Fruit fly (Drosophila melanogaster): Measurements from ENCODE around the gene FER.
A peak's percentile ranks its signal among the peaks of the same experiment; 100 is the strongest.

Gene FER

DNA sequence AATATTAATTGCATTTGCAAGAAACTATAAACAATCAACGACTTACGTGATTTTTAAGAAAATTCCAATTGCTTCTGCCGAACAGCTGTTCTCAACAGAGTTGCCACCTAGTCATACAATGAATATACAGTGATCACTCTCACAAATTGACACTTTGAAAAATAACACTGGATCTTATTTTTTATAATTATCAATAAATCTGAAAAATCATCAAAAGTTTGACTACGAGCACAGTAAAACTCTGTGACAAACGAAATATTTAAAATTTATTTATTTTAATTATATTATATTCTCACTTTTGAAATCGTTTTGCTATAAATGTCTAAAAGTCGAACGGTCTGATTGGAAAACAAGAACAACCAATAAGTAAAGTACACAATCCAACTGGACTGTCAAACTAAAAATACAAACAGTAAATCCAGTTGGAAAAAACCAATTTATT is 5.6 kb upstream of the FER start, which contains the start of gene CG34117 (continued):
- TF ChIP-seq kay (GFP tag; optimal IDR thresholded peaks at IDR 0.05) (peak; percentile 48), eve (GFP tag; optimal IDR thresholded peaks at IDR 0.05) (no peak), Oaz (GFP tag; IDR thresholded peaks at IDR 0.05) (0 out of 2 replicates have a peak, but pooled peaks have one; percentile 35), CHES-1-like (GFP tag; optimal IDR thresholded peaks at IDR 0.05) (peak; percentile 12), ftz-f1 (GFP tag; optimal IDR thresholded peaks at IDR 0.05) (no peak), btn (GFP tag; optimal IDR thresholded peaks at IDR 0.05) (no peak), CG18011 (GFP tag; optimal IDR thresholded peaks at IDR 0.05) (peak; percentile 32), yki (optimal IDR thresholded peaks at IDR 0.05) (no peak), CG3726 (GFP tag; IDR thresholded peaks at IDR 0.05) (0 out of 3 replicates have a peak, but pooled peaks have one; percentile 17), Camta (GFP tag; optimal IDR thresholded peaks at IDR 0.05) (peak; percentile 46), CG12104 (GFP tag; optimal IDR thresholded peaks at IDR 0.05) (peak; percentile 59), CG12659 (GFP tag; optimal IDR thresholded peaks at IDR 0.05) (peak; percentile 84), oc (tag; optimal IDR thresholded peaks at IDR 0.05) (peak; percentile 55), lab (GFP tag; optimal IDR thresholded peaks at IDR 0.05) (peak; percentile 86), CG32772 (GFP tag; IDR thresholded peaks at IDR 0.05) (peak; percentile 78), Lhr (GFP tag; optimal IDR thresholded peaks at IDR 0.05) (peak; percentile 6), CG14710 (tag; optimal IDR thresholded peaks at IDR 0.05) (peak; percentile 81), trem (tag; optimal IDR thresholded peaks at IDR 0.05) (peak; percentile 87), dmrt11E (tag; optimal IDR thresholded peaks at IDR 0.05) (peak; percentile 76), CG3281 (GFP tag; optimal IDR thresholded peaks at IDR 0.05) (peak; percentile 82), CG2116 (GFP tag; optimal IDR thresholded peaks at IDR 0.05) (peak; percentile 54), CG3995 (GFP tag; optimal IDR thresholded peaks at IDR 0.05) (peak; percentile 60), CG15073 (GFP tag; optimal IDR thresholded peaks at IDR 0.05) (peak; percentile 31), peb (GFP tag; IDR thresholded peaks at IDR 0.05) (0 out of 2 replicates have a peak, but pooled peaks have one; percentile 16), dati (GFP tag; IDR thresholded peaks at IDR 0.05) (no peak), grau (tag; optimal IDR thresholded peaks at IDR 0.05) (peak; percentile 100), CG4328 (GFP tag; optimal IDR thresholded peaks at IDR 0.05) (peak; percentile 71), Bdp1 (GFP tag; optimal IDR thresholded peaks at IDR 0.05) (peak; percentile 6), CG12219 (GFP tag; optimal IDR thresholded peaks at IDR 0.05) (peak; percentile 49), psq (GFP tag; optimal IDR thresholded peaks at IDR 0.05) (peak; percentile 53), Tbp (GFP tag; optimal IDR thresholded peaks at IDR 0.05) (no peak), CG4404 (GFP tag; IDR thresholded peaks at IDR 0.05) (0 out of 2 replicates have a peak, but pooled peaks have one; percentile 6), crc (GFP tag; optimal IDR thresholded peaks at IDR 0.05) (peak; percentile 21), CG1792 (GFP tag; optimal IDR thresholded peaks at IDR 0.05) (peak; percentile 39), odd (GFP tag; optimal IDR thresholded peaks at IDR 0.05) (peak; percentile 65), CG33557 (GFP tag; optimal IDR thresholded peaks at IDR 0.05) (peak; percentile 61), CG12391 (tag; optimal IDR thresholded peaks at IDR 0.05) (peak; percentile 91), Hr3 (GFP tag; optimal IDR thresholded peaks at IDR 0.05) (peak; percentile 82), Hr39 (optimal IDR thresholded peaks at IDR 0.05) (no peak), run (tag; optimal IDR thresholded peaks at IDR 0.05) (peak; percentile 40), Neu2 (GFP tag; optimal IDR thresholded peaks at IDR 0.05; ENCODE audit: borderline replicate concordance) (no peak), dysf (GFP tag; IDR thresholded peaks at IDR 0.05) (peak; percentile 76; the same call in 2 of the 3 replicates), Rx (GFP tag; IDR thresholded peaks at IDR 0.05) (peak; percentile 58), pum (GFP tag; optimal IDR thresholded peaks at IDR 0.05) (peak; percentile 56), CG12236 (GFP tag; optimal IDR thresholded peaks at IDR 0.05) (no peak), CG11085 (GFP tag; IDR thresholded peaks at IDR 0.05) (peak; percentile 83), CG30020 (tag; optimal IDR thresholded peaks at IDR 0.05) (peak; percentile 49), vvl (GFP tag; IDR thresholded peaks at IDR 0.05) (peak; percentile 92), Dref (GFP tag; IDR thresholded peaks at IDR 0.05) (no peak), CG14441 (GFP tag; IDR thresholded peaks at IDR 0.05) (peak; percentile 75; the same call in 1 of the 2 replicates), CG7786 (GFP tag; optimal IDR thresholded peaks at IDR 0.05) (peak; percentile 64), CG17186 (GFP tag; optimal IDR thresholded peaks at IDR 0.05) (peak; percentile 13)

All from whole organism, embryonic.